Fruit fly (Drosophila melanogaster): ENCODE results near the gene BG642163.

Gene BG642163

DNA sequence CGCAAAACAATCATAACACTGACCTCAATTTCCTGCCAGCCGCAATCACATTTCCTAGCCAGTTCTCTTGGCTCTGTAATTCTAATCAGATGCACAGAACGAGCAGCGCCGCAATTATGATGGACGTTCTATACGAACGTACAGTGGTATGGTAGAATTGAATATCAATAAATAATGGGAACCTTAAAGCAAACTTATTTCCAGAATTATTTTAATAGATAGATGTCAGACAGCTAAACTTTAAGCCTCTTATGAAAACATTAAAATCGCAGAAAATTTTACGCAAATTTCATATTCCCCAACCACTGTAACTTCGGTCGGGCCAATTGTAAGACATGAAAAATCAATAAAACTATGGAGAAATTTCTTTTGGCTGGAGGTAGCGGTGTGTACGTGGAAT lies 21.9 kb upstream of the BG642163 start (continued):
- TF ChIP-seq CG15336 (GFP tag; IDR thresholded peaks at IDR 0.05): peak; percentile 80
- no peak for TF ChIP-seq fd59A (GFP tag; optimal IDR thresholded peaks at IDR 0.05)
- no peak for TF ChIP-seq CG6808 (GFP tag; optimal IDR thresholded peaks at IDR 0.05)
- peak; percentile 21 for TF ChIP-seq acj6 (GFP tag; optimal IDR thresholded peaks at IDR 0.05)
- TF ChIP-seq Hr39 (GFP tag; optimal IDR thresholded peaks at IDR 0.05): no peak
- no peak for TF ChIP-seq lz (GFP tag; optimal IDR thresholded peaks at IDR 0.05)
- TF ChIP-seq CG16779 (tag; optimal IDR thresholded peaks at IDR 0.05): no peak
- TF ChIP-seq achi (GFP tag; optimal IDR thresholded peaks at IDR 0.05): peak; percentile 41
- peak; percentile 17 for TF ChIP-seq net (GFP tag; optimal IDR thresholded peaks at IDR 0.05)
- no peak for TF ChIP-seq CG7368 (GFP tag; optimal IDR thresholded peaks at IDR 0.05)
- TF ChIP-seq spab (GFP tag; optimal IDR thresholded peaks at IDR 0.05): no peak
- TF ChIP-seq Blimp-1 (GFP tag; optimal IDR thresholded peaks at IDR 0.05): no peak
- TF ChIP-seq Hr38 (GFP tag; optimal IDR thresholded peaks at IDR 0.05): no peak

DNA sequence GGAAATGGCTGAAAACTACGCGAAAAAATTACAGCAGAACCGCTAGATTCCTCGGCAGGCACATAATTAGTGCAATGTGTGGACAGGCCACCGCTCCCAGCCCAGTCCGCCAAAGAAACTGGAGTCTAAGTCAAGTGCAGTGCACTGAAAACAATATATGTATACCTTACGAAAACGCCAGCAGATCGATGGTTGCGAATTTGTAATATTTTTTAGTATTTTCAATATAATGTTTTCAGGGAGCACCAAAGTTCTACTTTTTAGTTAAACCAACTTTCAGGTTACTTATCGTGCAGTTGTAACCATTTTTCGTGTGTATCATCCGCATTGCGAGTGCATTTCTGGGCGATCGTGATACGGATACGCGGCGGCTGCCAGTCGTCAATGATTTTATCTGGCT lies 19.2 kb upstream of the BG642163 start:
- TF ChIP-seq CG16779 (tag; optimal IDR thresholded peaks at IDR 0.05) (no peak), CG10669 (GFP tag; optimal IDR thresholded peaks at IDR 0.05) (no peak), lz (GFP tag; optimal IDR thresholded peaks at IDR 0.05) (peak; percentile 10), Lpt (GFP tag; optimal IDR thresholded peaks at IDR 0.05) (no peak), CG10631 (GFP tag; optimal IDR thresholded peaks at IDR 0.05) (peak; percentile 28), CG6163 (GFP tag; IDR thresholded peaks at IDR 0.05) (0 out of 3 replicates have a peak, but pooled peaks have one; percentile 17), eg (GFP tag; IDR thresholded peaks at IDR 0.05) (0 out of 3 replicates have a peak, but pooled peaks have one; percentile 29), achi (GFP tag; optimal IDR thresholded peaks at IDR 0.05) (peak; percentile 11), CG1621 (tag; optimal IDR thresholded peaks at IDR 0.05) (no peak), Hr39 (GFP tag; optimal IDR thresholded peaks at IDR 0.05) (peak; percentile 28), CG11294 (GFP tag; IDR thresholded peaks at IDR 0.05) (no peak), CG11762 (GFP tag; optimal IDR thresholded peaks at IDR 0.05; ENCODE audit: insufficient read depth) (no peak), CG34406 (GFP tag; optimal IDR thresholded peaks at IDR 0.05) (no peak), Met (GFP tag; optimal IDR thresholded peaks at IDR 0.05) (peak; percentile 28), ss (GFP tag; optimal IDR thresholded peaks at IDR 0.05) (no peak), dsx (GFP tag; optimal IDR thresholded peaks at IDR 0.05; ENCODE audit: poor library complexity, severe bottlenecking) (no peak), CG4318 (GFP tag; optimal IDR thresholded peaks at IDR 0.05) (peak; percentile 23), fkh (GFP tag; optimal IDR thresholded peaks at IDR 0.05) (no peak), cyc (GFP tag; optimal IDR thresholded peaks at IDR 0.05) (no peak), dac (GFP tag; optimal IDR thresholded peaks at IDR 0.05) (no peak), CG6276 (GFP tag; optimal IDR thresholded peaks at IDR 0.05) (peak; percentile 14), CG31627 (GFP tag; optimal IDR thresholded peaks at IDR 0.05) (peak; percentile 13), Eip93F (GFP tag; optimal IDR thresholded peaks at IDR 0.05) (no peak), spab (GFP tag; optimal IDR thresholded peaks at IDR 0.05) (no peak), Ets21C (GFP tag; optimal IDR thresholded peaks at IDR 0.05) (no peak), CG3919 (GFP tag; optimal IDR thresholded peaks at IDR 0.05) (no peak), CG6792 (GFP tag; optimal IDR thresholded peaks at IDR 0.05) (no peak), OdsH (GFP tag; optimal IDR thresholded peaks at IDR 0.05) (peak; percentile 19), Hr38 (GFP tag; optimal IDR thresholded peaks at IDR 0.05) (no peak), CG7368 (GFP tag; optimal IDR thresholded peaks at IDR 0.05) (no peak), CG6808 (GFP tag; optimal IDR thresholded peaks at IDR 0.05) (no peak), Smox (GFP tag; optimal IDR thresholded peaks at IDR 0.05) (no peak), esn (GFP tag; optimal IDR thresholded peaks at IDR 0.05) (peak; percentile 27), Eip75B (GFP tag; optimal IDR thresholded peaks at IDR 0.05) (no peak), CG15336 (GFP tag; IDR thresholded peaks at IDR 0.05) (peak; percentile 30; the same call in 1 of the 2 replicates), net (GFP tag; optimal IDR thresholded peaks at IDR 0.05) (no peak), CG32006 (GFP tag; optimal IDR thresholded peaks at IDR 0.05) (peak; percentile 31), acj6 (GFP tag; optimal IDR thresholded peaks at IDR 0.05) (no peak), CG8632 (GFP tag; optimal IDR thresholded peaks at IDR 0.05) (no peak), vri (GFP tag; optimal IDR thresholded peaks at IDR 0.05) (no peak), topi (GFP tag; optimal IDR thresholded peaks at IDR 0.05) (no peak), Ets96B (tag; optimal IDR thresholded peaks at IDR 0.05) (no peak), fd85E (GFP tag; optimal IDR thresholded peaks at IDR 0.05) (no peak), CG6854 (GFP tag; optimal IDR thresholded peaks at IDR 0.05) (no peak), CG11902 (GFP tag; optimal IDR thresholded peaks at IDR 0.05) (no peak), fd59A (GFP tag; optimal IDR thresholded peaks at IDR 0.05) (no peak), CG8119 (GFP tag; IDR thresholded peaks at IDR 0.05) (no peak)
